Fruit fly (Drosophila melanogaster): Measurements from ENCODE around the gene Gpo3.

DNA sequence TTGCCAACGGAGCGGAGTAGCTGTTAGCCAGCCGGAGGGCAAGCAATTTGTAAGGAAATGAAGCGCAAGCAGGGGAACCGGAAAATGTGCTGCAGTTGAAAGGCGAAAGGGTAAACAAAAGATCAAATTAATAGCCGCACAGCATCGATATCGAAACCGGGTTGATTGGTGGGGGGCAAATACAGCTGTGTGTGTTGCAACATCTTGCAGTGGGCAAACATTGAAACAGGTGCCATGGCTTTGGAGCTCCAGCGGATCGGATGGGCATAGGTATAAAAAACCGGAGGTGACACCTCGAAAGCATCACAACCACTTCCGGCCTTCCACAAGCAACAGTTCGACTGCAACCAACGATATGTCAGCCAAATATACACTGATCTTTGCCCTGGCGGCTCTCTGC lies 27.8 kb downstream of the Gpo3 start, which contains the start of gene nur:
- no peak for TF ChIP-seq CG16779 (tag; optimal IDR thresholded peaks at IDR 0.05)
- TF ChIP-seq achi (GFP tag; optimal IDR thresholded peaks at IDR 0.05), result no peak
- no peak for TF ChIP-seq Lpt (GFP tag; optimal IDR thresholded peaks at IDR 0.05)
- no peak for TF ChIP-seq spab (GFP tag; optimal IDR thresholded peaks at IDR 0.05)
- no peak for TF ChIP-seq Hr38 (GFP tag; optimal IDR thresholded peaks at IDR 0.05)
- TF ChIP-seq Sox102F (GFP tag; optimal IDR thresholded peaks at IDR 0.05), result no peak
- no peak for TF ChIP-seq Gug (GFP tag; IDR thresholded peaks at IDR 0.05)

Data from whole organism, prepupa.